Worm (Caenorhabditis elegans) whole organism, late embryonic: ENCODE measurements around the gene C15B12.8.

ENCODE experiments used
- ahr-1 ChIP-seq: sonication (generic microtip); optimal IDR thresholded peaks from 2 replicates; lab custom pipeline; 2016; ENCODE audit warnings: missing genetic modification characterization, missing compliant biosample characterization
- ama-1 ChIP-seq: fragments of 150-350 bp; optimal IDR thresholded peaks from 2 replicates; lab custom pipeline; 2014
- ceh-48 ChIP-seq: sonication (generic microtip); optimal IDR thresholded peaks from 2 replicates; lab custom pipeline; 2016; ENCODE audit warnings: missing genetic modification characterization, inconsistent platforms, missing compliant biosample characterization
- fkh-10 ChIP-seq: fragments of 150-350 bp; optimal IDR thresholded peaks from 2 replicates; lab custom pipeline; 2014; ENCODE audit warnings: missing biosample characterization, missing genetic modification reagents, missing genetic modification characterization
- lin-11 ChIP-seq: fragments of 200-800 bp; sonication (Bioruptor generic); optimal IDR thresholded peaks from 2 replicates; lab custom pipeline; 2018; ENCODE audit warnings: mild to moderate bottlenecking, missing genetic modification characterization, missing compliant biosample characterization
- pag-3 ChIP-seq: sonication (generic microtip); optimal IDR thresholded peaks from 2 replicates; lab custom pipeline; 2016; ENCODE audit warnings: missing compliant biosample characterization, missing genetic modification characterization, borderline replicate concordance

DNA sequence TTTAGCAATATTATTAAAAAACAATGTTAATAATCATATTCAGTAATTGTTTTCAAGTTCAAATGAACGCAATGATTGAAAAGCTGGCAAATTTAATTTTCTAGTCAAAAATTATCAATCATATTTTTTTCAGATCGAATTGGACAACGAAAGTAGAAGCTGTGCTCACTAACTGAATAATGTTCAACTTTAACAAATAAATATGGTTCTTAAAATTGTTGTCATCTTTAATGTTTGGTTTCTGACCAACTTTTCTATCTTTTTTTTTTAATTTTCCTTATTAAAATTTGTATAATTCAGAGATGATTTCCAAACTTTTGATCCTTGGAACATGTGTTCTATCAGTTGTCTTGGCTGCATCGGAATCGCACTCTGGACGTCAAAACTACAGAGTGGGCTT lies 37.9 kb downstream of the C15B12.8 start, which contains the start of gene ttr-35:
- TF ChIP-seq ahr-1 (no peak), pag-3 (tag; lab: Kevin White, UChicago) (no peak), fkh-10 (GFP tag; lab: Kevin White, UChicago) (no peak), ama-1 (lab: Kevin White, UChicago) (no peak), ceh-48 (tag; lab: Kevin White, UChicago) (no peak), lin-11 (tag; lab: Kevin White, UChicago) (no peak)
